Worm (Caenorhabditis elegans) whole organism, midembryonic: Measurements from ENCODE around the gene tkt-1.

Source experiments
- cog-1 ChIP-seq: sonication (generic microtip); optimal IDR thresholded peaks from 2 replicates; lab custom pipeline; 2016; ENCODE audit warnings: missing genetic modification characterization, missing compliant biosample characterization
- flt-1 ChIP-seq: fragments of 200-800 bp; sonication (Bioruptor generic); IDR thresholded peaks from 2 replicates; pipeline ENCODE4 v1.3.6; 2022; ENCODE audit warnings: missing genetic modification characterization, missing compliant biosample characterization
- med-1 ChIP-seq: sonication (generic microtip); optimal IDR thresholded peaks from 2 replicates; lab custom pipeline; 2017; ENCODE audit warnings: missing genetic modification characterization, mild to moderate bottlenecking, missing compliant biosample characterization, antibody characterized with exemption, missing genetic modification reagents; ENCODE audit not compliant: insufficient read depth
- tab-1 ChIP-seq: fragments of 200-800 bp; sonication (Bioruptor generic); IDR thresholded peaks from 2 replicates; pipeline ENCODE4 v1.3.6; 2022; ENCODE audit warnings: missing genetic modification characterization, missing compliant biosample characterization
- ztf-23 ChIP-seq: fragments of 200-800 bp; sonication (Bioruptor generic); IDR thresholded peaks from 2 replicates; pipeline ENCODE4 v1.3.6; 2022; ENCODE audit warnings: missing genetic modification reagents, missing genetic modification characterization, missing compliant biosample characterization

ce11 chrIV:10294030-10294429, 50.6 kb downstream of the tkt-1 start, which contains the start of gene R09E10.6:
- TF ChIP-seq med-1 (GFP tag; lab: Kevin White, UChicago): no peak
- TF ChIP-seq flt-1: no peak
- TF ChIP-seq tab-1 (GFP tag; lab: Robert Waterston, UW): no peak
- TF ChIP-seq ztf-23 (GFP tag; lab: Robert Waterston, UW): no peak
- TF ChIP-seq cog-1 (tag; lab: Kevin White, UChicago): no peak
